Fruit fly (Drosophila melanogaster) Kc167 (cell line): ENCODE measurements around the gene CG17234.

Experiments used
- Myc ChIP-seq: fragments of >200 bp; optimal IDR thresholded peaks from 2 replicates; lab custom pipeline; 2017; ENCODE audit warnings: missing external identifiers
- Sin3A ChIP-seq: fragments of >200 bp; optimal IDR thresholded peaks from 2 replicates; lab custom pipeline; 2018; ENCODE audit warnings: missing external identifiers
- h ChIP-seq: fragments of >200 bp; optimal IDR thresholded peaks from 3 replicates; lab custom pipeline; 2018; ENCODE audit warnings: missing external identifiers
- psq ChIP-seq: fragments of >200 bp; optimal IDR thresholded peaks from 2 replicates; lab custom pipeline; 2017; ENCODE audit warnings: missing external identifiers
- ttk ChIP-seq: sonication (Bioruptor generic); optimal IDR thresholded peaks from 2 replicates; lab custom pipeline; 2017; ENCODE audit warnings: missing external identifiers

- TF ChIP-seq h (lab: Kevin White, UChicago) (no peak), Sin3A (lab: Kevin White, UChicago) (no peak), Myc (lab: Kevin White, UChicago) (no peak), ttk (lab: Kevin White, UChicago) (no peak), psq (lab: Kevin White, UChicago) (peak; percentile 28)
Measured at dm6 chr2L:2236722-2237121, 16.1 kb upstream of the CG17234 start, which contains the start of gene Sec24CD.
